Worm (Caenorhabditis elegans): Measurements from ENCODE around the gene F43C11.3.

ce11 chrII:2320097-2320496, 33.0 kb upstream of the F43C11.3 start, which contains the start of gene ZK1240.3:
- no peak for TF ChIP-seq dsc-1 (tag; optimal IDR thresholded peaks at IDR 0.05)
- no peak for TF ChIP-seq egl-13 (tag; optimal IDR thresholded peaks at IDR 0.05)
- no peak for TF ChIP-seq unc-130 (tag; optimal IDR thresholded peaks at IDR 0.05)
- no peak for TF ChIP-seq unc-62 (GFP tag; optimal IDR thresholded peaks at IDR 0.05)
- no peak for TF ChIP-seq ceh-82 (tag; optimal IDR thresholded peaks at IDR 0.05)
- no peak for TF ChIP-seq hlh-4 (tag; optimal IDR thresholded peaks at IDR 0.05)
- TF ChIP-seq fos-1 (tag; optimal IDR thresholded peaks at IDR 0.05), result no peak
- TF ChIP-seq skn-1 (tag; optimal IDR thresholded peaks at IDR 0.05), result no peak

All from whole organism, L1 larva.